Worm (Caenorhabditis elegans): ENCODE data around the gene F39B3.7.

DNA sequence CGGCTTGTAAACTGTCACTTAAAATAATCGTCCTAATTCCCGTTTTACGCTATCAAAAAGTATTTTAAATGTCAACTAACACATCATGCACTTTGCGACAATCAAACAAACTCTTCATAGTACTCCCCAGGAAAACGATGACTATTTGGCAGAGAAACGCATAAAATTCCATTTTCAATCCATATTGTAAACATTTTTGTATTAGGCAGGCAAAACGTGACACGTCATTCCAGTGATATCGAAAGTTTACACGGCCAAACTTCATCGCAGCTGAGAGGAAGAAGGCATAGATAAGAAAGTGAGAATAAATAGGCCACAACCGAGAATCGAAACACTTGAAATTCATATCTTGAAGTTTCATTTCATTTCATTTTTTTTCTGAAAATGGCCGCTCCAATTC, 32.9 kb upstream of the F39B3.7 start, which contains the start of gene lec-9:
- no peak for TF ChIP-seq blmp-1 (tag; optimal IDR thresholded peaks at IDR 0.05; ENCODE audit: insufficient read depth)
- no peak for TF ChIP-seq lin-11 (tag; optimal IDR thresholded peaks at IDR 0.05)
